Worm (Caenorhabditis elegans) whole organism, early embryonic: ENCODE data around the gene npp-20.

Experiments
- B0310.2 ChIP-seq: sonication (generic microtip); optimal IDR thresholded peaks from 2 replicates; lab custom pipeline; 2016; ENCODE audit warnings: mild to moderate bottlenecking, missing genetic modification characterization, missing compliant biosample characterization
- F13C5.2 ChIP-seq: sonication (generic microtip); optimal IDR thresholded peaks from 2 replicates; lab custom pipeline; 2017; ENCODE audit warnings: mild to moderate bottlenecking, missing genetic modification characterization, inconsistent platforms, missing compliant biosample characterization
- aly-1 ChIP-seq: sonication (generic microtip); optimal IDR thresholded peaks from 2 replicates; lab custom pipeline; 2016; ENCODE audit warnings: missing genetic modification characterization, missing compliant biosample characterization
- ama-1 ChIP-seq: fragments of 150-350 bp; optimal IDR thresholded peaks from 2 replicates; lab custom pipeline; 2014
- ceh-13 ChIP-seq: fragments of 200-800 bp; sonication (Bioruptor generic); optimal IDR thresholded peaks from 2 replicates; lab custom pipeline; 2018; ENCODE audit warnings: mild to moderate bottlenecking, missing genetic modification characterization, missing compliant biosample characterization
- ceh-36 ChIP-seq: sonication (generic microtip); optimal IDR thresholded peaks from 2 replicates; lab custom pipeline; 2016; ENCODE audit warnings: missing genetic modification characterization, inconsistent platforms, missing compliant biosample characterization
- ets-7 ChIP-seq: sonication (generic microtip); optimal IDR thresholded peaks from 2 replicates; lab custom pipeline; 2016; ENCODE audit warnings: missing genotype, missing genetic modification characterization, missing compliant biosample characterization
- flt-1 ChIP-seq: fragments of 200-800 bp; sonication (Bioruptor generic); IDR thresholded peaks from 2 replicates; pipeline ENCODE4 v1.3.6; 2022; ENCODE audit warnings: missing genetic modification characterization, missing compliant biosample characterization
- hmbx-1 ChIP-seq: sonication (generic microtip); optimal IDR thresholded peaks from 2 replicates; lab custom pipeline; 2016; ENCODE audit warnings: mild to moderate bottlenecking, missing genetic modification characterization, missing compliant biosample characterization
- hmg-4 ChIP-seq: fragments of 200-800 bp; sonication (Bioruptor generic); optimal IDR thresholded peaks from 2 replicates; lab custom pipeline; 2018; ENCODE audit warnings: mild to moderate bottlenecking, missing genetic modification characterization, missing compliant biosample characterization
- hnd-1 ChIP-seq: sonication (generic microtip); optimal IDR thresholded peaks from 2 replicates; lab custom pipeline; 2016; ENCODE audit warnings: missing genetic modification characterization, missing compliant biosample characterization
- pes-1 ChIP-seq: fragments of 200-800 bp; sonication (Bioruptor generic); IDR thresholded peaks from 2 replicates; pipeline ENCODE4 v1.3.6; 2022; ENCODE audit warnings: missing genetic modification reagents, missing genetic modification characterization, missing compliant biosample characterization
- scrt-1 ChIP-seq: fragments of 200-800 bp; sonication (Bioruptor generic); IDR thresholded peaks from 2 replicates; pipeline ENCODE4 v1.3.6; 2022; ENCODE audit warnings: missing genetic modification characterization, missing compliant biosample characterization
- sea-1 ChIP-seq: fragments of 200-800 bp; sonication (Bioruptor generic); conservative IDR thresholded peaks from 2 replicates; pipeline ENCODE4 v1.3.6; 2022; ENCODE audit warnings: missing genetic modification characterization, missing compliant biosample characterization
- tbx-11 ChIP-seq: fragments of 200-800 bp; sonication (Bioruptor generic); IDR thresholded peaks from 2 replicates; pipeline ENCODE4 v1.3.6; 2022; ENCODE audit warnings: missing genetic modification characterization, missing compliant biosample characterization
- tbx-37 ChIP-seq: fragments of 200-800 bp; sonication (Bioruptor generic); conservative IDR thresholded peaks from 2 replicates; pipeline ENCODE4 v1.3.6; 2022; ENCODE audit warnings: missing genetic modification reagents, missing genetic modification characterization, missing compliant biosample characterization
- tra-4 ChIP-seq: sonication (generic microtip); optimal IDR thresholded peaks from 2 replicates; lab custom pipeline; 2017; ENCODE audit warnings: missing genetic modification characterization, missing compliant biosample characterization

The npp-20 gene

DNA sequence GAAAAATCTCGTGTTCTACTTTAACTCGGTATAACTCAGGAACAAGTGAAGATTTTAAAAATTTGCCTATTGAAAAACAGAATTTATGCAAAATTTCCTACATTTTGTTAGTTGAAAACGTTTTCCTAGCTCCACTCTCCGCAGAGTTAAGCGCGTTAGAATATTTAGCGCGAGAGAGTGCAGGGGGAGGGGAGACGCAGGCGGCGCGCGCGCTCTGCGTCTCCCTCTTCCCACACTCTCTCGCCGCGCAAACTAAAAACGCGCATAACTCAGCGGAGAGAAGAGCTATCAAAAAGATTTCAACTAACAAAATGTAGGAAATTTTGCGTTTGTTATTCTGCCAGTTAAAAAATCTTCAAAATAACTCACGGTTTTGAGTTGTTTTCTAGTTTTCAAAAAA lies 23.7 kb downstream of the npp-20 start:
- TF ChIP-seq ceh-36 (tag; lab: Kevin White, UChicago) (no peak), tbx-11 (GFP tag; lab: Robert Waterston, UW) (no peak), sea-1 (GFP tag; lab: Robert Waterston, UW) (no peak), hnd-1 (no peak), tra-4 (tag; lab: Kevin White, UChicago) (no peak), ets-7 (tag; lab: Kevin White, UChicago) (no peak), ceh-13 (GFP tag; lab: Kevin White, UChicago) (no peak), tbx-37 (no peak), scrt-1 (no peak), F13C5.2 (tag; lab: Kevin White, UChicago) (no peak), hmg-4 (GFP tag; lab: Kevin White, UChicago) (no peak), pes-1 (GFP tag; lab: Robert Waterston, UW) (no peak), ama-1 (lab: Kevin White, UChicago) (no peak), flt-1 (GFP tag; lab: Robert Waterston, UW) (no peak), B0310.2 (tag; lab: Kevin White, UChicago) (no peak), hmbx-1 (tag; lab: Kevin White, UChicago) (no peak), aly-1 (no peak)

DNA sequence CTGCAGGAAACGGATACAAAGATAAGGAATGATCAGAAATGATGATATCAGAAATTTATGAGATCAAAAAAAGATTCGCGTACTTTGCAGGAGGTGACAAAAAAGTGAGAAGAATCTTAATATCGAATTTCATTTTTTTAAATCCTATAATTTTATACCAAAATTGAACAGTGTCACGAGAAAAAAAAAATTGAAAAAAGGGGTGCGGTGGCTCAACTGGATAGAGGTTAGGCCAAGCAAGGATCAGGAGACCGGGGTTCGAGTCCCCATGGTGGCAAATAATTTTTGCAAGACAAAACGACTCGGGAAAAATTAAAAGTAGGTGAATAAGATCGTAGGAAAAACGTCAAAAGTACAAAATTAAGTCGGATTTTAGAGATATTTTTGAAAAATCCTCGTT lies 25.5 kb downstream of the npp-20 start:
- TF ChIP-seq tbx-37 (no peak), ceh-13 (GFP tag; lab: Kevin White, UChicago) (no peak), sea-1 (GFP tag; lab: Robert Waterston, UW) (no peak), F13C5.2 (tag; lab: Kevin White, UChicago) (no peak), ets-7 (tag; lab: Kevin White, UChicago) (no peak)

DNA sequence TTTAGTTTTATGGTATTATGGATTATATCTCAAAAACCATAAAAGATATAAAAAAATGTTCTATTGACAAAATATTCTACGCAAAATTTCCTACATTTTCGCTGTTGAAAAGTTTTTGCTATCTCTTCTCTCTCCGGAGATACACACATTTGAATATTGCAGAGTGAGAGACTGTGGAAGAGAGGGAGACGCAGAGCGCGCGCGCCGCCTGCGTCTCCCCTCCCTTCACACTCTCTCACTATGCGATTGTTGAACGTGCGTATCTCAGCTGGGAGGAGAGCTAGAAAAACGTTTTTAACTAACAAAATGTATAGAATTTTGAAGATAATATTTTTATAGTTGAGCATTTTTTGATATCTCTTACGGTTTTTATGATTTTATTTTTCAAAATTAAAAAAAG lies 26.7 kb downstream of the npp-20 start:
- TF ChIP-seq B0310.2 (tag; lab: Kevin White, UChicago) (no peak), ceh-13 (GFP tag; lab: Kevin White, UChicago) (no peak), hmg-4 (GFP tag; lab: Kevin White, UChicago) (no peak), pes-1 (GFP tag; lab: Robert Waterston, UW) (no peak)

DNA sequence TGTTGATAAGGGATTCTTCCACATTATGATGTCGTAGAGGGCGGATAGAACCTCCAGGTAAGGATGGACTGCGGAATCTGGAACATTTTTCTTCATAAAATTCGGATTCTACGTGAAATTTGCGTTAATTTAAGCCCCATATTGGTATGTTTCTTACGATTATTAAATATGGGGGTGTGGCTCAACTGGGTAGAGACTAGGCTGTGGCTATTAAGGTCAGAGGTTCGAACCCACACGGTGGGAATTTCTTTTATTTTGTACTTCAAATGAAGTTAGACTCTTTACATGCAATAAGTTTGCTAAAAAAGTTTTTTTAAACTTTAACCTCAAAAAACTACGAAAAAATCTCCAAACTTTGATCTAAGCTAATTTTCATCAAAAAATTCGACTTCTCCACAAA lies 30.4 kb downstream of the npp-20 start:
- no peak for TF ChIP-seq sea-1 (GFP tag; lab: Robert Waterston, UW)

DNA sequence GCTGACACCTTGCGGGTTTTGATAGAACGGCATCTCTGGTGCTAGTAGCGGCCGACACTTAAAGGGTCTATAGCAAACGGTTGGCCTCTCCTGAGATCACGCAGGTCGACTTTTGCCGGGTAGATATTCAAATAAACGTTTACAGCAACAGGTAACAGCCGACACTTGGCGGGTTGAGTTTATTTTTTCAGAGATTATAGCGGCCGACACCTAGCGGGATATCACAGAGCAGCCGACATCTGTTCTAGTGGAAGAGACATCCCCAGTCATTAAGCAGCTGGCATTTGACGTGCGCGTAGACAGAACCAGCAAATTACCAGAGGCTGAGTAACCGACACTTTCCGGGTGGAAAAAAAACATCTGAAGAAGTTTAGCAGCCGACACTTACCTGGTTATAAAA lies 34.4 kb downstream of the npp-20 start:
- TF ChIP-seq aly-1, result no peak
- no peak for TF ChIP-seq tbx-11 (GFP tag; lab: Robert Waterston, UW)
- TF ChIP-seq scrt-1, result no peak
- TF ChIP-seq tbx-37, result no peak
- no peak for TF ChIP-seq ceh-36 (tag; lab: Kevin White, UChicago)
- no peak for TF ChIP-seq flt-1 (GFP tag; lab: Robert Waterston, UW)

DNA sequence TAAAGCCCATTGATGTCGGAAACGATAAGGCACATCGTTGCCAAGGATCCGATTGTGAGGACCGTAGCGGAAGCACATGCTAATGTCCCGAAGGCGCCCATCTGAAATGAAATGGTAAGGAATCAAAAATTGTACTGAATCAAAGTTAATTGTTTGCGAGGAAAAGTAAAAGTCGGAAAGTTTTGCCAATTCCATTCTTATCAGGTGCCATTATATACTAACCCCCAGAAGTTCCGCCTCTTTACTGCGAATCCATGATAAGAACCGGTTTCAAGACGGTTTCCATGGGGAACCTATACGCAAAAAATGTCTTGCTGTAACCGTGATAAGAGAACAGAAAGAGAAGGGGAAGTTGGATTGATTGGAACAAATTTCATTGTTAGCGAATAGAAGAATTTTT lies 35.1 kb downstream of the npp-20 start, which contains the start of gene col-106:
col-106 (minus strand) TSS at position 101 of the 400 bp plus-strand sequence.
- TF ChIP-seq hmbx-1 (tag; lab: Kevin White, UChicago) (no peak), F13C5.2 (tag; lab: Kevin White, UChicago) (no peak), B0310.2 (tag; lab: Kevin White, UChicago) (no peak), tbx-37 (no peak), scrt-1 (no peak), pes-1 (GFP tag; lab: Robert Waterston, UW) (no peak), hmg-4 (GFP tag; lab: Kevin White, UChicago) (no peak), tra-4 (tag; lab: Kevin White, UChicago) (no peak), ceh-13 (GFP tag; lab: Kevin White, UChicago) (no peak), hnd-1 (no peak), aly-1 (no peak), ama-1 (lab: Kevin White, UChicago) (no peak), ceh-36 (tag; lab: Kevin White, UChicago) (no peak), tbx-11 (GFP tag; lab: Robert Waterston, UW) (no peak), flt-1 (GFP tag; lab: Robert Waterston, UW) (no peak)

DNA sequence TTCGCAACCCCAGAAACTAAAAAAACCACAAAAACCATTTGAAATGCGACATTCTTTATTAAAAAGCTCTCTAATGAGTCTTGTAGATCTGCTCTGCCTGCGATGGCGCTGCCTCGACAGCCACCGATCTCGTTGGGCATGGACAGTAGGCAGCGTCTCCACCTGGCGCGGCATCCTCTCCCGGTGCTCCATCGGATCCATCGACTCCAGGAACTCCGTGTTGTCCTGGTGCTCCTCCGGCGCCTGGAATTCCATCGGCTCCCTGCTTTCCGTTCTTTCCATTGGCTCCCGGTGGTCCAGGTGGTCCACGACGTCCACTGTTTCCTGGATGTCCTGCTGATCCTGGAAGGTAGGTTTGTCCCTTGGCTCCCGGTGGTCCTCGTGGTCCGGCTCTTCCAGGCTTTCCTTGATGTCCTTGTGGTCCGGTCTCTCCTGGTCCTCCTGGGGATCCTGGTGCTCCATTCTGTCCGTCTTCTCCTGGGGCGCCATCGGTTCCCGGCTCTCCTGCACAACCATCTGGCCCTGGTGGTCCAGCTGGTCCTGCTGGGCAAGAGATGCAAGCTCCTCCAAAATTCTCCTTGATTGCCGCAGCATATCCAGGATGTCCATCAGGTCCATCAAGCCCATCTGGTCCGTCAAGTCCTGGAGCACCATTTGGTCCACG lies 35.9 kb downstream of the npp-20 start:
- TF ChIP-seq pes-1 (GFP tag; lab: Robert Waterston, UW) (no peak), sea-1 (GFP tag; lab: Robert Waterston, UW) (0 out of 2 replicates have a peak, but pooled peaks have one; percentile 5)

DNA sequence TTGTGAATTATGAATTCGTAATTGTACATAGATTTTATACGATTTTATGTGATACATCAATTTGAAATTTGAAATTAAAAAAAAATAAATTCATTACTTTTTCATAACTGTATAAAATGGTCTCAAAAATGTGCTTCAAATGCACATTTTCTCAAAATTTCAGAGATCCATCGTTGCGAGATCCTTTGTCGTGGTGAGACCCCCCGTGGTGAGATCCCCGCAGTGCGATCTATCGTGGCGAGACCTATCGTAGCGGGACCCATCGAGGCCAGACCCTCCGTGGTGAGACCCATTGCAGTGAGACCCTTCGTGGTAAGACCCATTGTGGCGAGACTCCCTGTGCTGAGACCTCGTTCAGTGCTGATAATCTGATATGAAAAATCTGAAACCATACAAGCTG lies 36.4 kb downstream of the npp-20 start:
- TF ChIP-seq hnd-1 (no peak), scrt-1 (no peak), tbx-37 (no peak), flt-1 (GFP tag; lab: Robert Waterston, UW) (no peak), B0310.2 (tag; lab: Kevin White, UChicago) (no peak), aly-1 (no peak)

DNA sequence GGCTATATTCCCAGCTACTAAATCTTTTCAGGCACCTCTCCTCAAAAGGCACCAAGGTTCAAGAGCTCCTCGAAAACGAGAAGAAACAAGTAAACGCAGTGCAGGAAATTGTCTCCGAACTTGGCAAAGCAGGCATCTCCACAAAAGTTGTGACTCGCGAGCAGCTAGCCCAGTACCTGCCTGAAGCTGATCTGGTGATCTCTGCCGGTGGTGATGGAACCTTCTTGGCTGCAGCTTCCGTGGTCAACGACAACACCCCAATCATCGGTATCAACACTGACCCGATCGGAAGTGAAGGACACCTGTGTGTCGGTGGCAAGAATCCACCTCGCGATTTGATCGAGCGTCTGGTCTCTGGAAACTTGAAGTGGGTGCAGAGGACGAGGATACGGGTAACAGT lies 37.6 kb downstream of the npp-20 start:
- TF ChIP-seq hmg-4 (GFP tag; lab: Kevin White, UChicago), result no peak
- TF ChIP-seq sea-1 (GFP tag; lab: Robert Waterston, UW), result no peak
- TF ChIP-seq tra-4 (tag; lab: Kevin White, UChicago), result no peak
- TF ChIP-seq hmbx-1 (tag; lab: Kevin White, UChicago), result no peak
- TF ChIP-seq tbx-37, result no peak
- no peak for TF ChIP-seq hnd-1
- TF ChIP-seq tbx-11 (GFP tag; lab: Robert Waterston, UW), result no peak
- no peak for TF ChIP-seq ama-1 (lab: Kevin White, UChicago)
- no peak for TF ChIP-seq scrt-1
- TF ChIP-seq B0310.2 (tag; lab: Kevin White, UChicago), result no peak
- no peak for TF ChIP-seq flt-1 (GFP tag; lab: Robert Waterston, UW)
- TF ChIP-seq ets-7 (tag; lab: Kevin White, UChicago), result no peak
- no peak for TF ChIP-seq F13C5.2 (tag; lab: Kevin White, UChicago)
- TF ChIP-seq ceh-13 (GFP tag; lab: Kevin White, UChicago), result no peak
- TF ChIP-seq aly-1, result no peak
- no peak for TF ChIP-seq ceh-36 (tag; lab: Kevin White, UChicago)
